Fruit fly (Drosophila melanogaster) S2 (cell line): ENCODE measurements around the gene CG14142.

Experiments used
- CG8478 ChIP-seq: fragments of >200 bp; optimal IDR thresholded peaks from 2 replicates; lab custom pipeline; 2018
- CTCF ChIP-seq, 2 experiments: fragments of >200 bp; optimal IDR thresholded peaks; 2 replicates each; lab custom pipeline; 2018

The CG14142 gene

dm6 chr3L:11150735-11151287, 22.5 kb upstream of the CG14142 start, which contains the start of gene CG6216:
Gene CG6216, minus strand, starts transcription at chr3L:11150785.
- TF ChIP-seq CG8478 (lab: Kevin White, UChicago) (no peak), CTCF (optimal IDR thresholded peaks at IDR 0.05; lab: Kevin White, UChicago) (no peak)

- TF ChIP-seq CG8478 (lab: Kevin White, UChicago) (no peak), CTCF (optimal IDR thresholded peaks at IDR 0.05; lab: Kevin White, UChicago) (no peak)
Observed at dm6 chr3L:11155380-11155779, 17.9 kb upstream of the CG14142 start.

dm6 chr3L:11164899-11165298, 8.4 kb upstream of the CG14142 start, which contains the start of gene Alg10:
Gene Alg10, plus strand, starts transcription at chr3L:11164971.
- TF ChIP-seq CTCF (optimal IDR thresholded peaks at IDR 0.05; lab: Kevin White, UChicago) (no peak), CG8478 (lab: Kevin White, UChicago) (no peak)

- no peak for TF ChIP-seq CTCF (optimal IDR thresholded peaks at IDR 0.05; lab: Kevin White, UChicago)
- TF ChIP-seq CG8478 (lab: Kevin White, UChicago), result no peak
Observed at dm6 chr3L:11169299-11170181, 3.8 kb upstream of the CG14142 start, which contains the start of the genes wls and Adck5. Gene wls, minus strand, starts transcription at chr3L:11169625. Gene Adck5, plus strand, starts transcription at chr3L:11169817.

- TF ChIP-seq CTCF (optimal IDR thresholded peaks at IDR 0.05; lab: Kevin White, UChicago) (no peak), CG8478 (lab: Kevin White, UChicago) (no peak)
Observed at dm6 chr3L:11182994-11183393, 9.7 kb downstream of the CG14142 start.

- TF ChIP-seq CTCF (optimal IDR thresholded peaks at IDR 0.05; lab: Kevin White, UChicago) (no peak), CG8478 (lab: Kevin White, UChicago) (no peak)
Observed at dm6 chr3L:11183965-11184364, 10.7 kb downstream of the CG14142 start.

- TF ChIP-seq CG8478 (lab: Kevin White, UChicago) (no peak), CTCF (optimal IDR thresholded peaks at IDR 0.05; lab: Kevin White, UChicago) (no peak)
Observed at dm6 chr3L:11186768-11187167, 13.5 kb downstream of the CG14142 start.

dm6 chr3L:11190022-11190421, 16.7 kb downstream of the CG14142 start:
- no peak for TF ChIP-seq CG8478 (lab: Kevin White, UChicago)
- TF ChIP-seq CTCF (optimal IDR thresholded peaks at IDR 0.05; lab: Kevin White, UChicago), result no peak

- TF ChIP-seq CTCF (optimal IDR thresholded peaks at IDR 0.05; lab: Kevin White, UChicago) (no peak), CG8478 (lab: Kevin White, UChicago) (no peak)
Observed at dm6 chr3L:11195275-11195674, 22.0 kb downstream of the CG14142 start.

dm6 chr3L:11196860-11197259, 23.5 kb downstream of the CG14142 start:
- TF ChIP-seq CTCF (optimal IDR thresholded peaks at IDR 0.05; lab: Kevin White, UChicago) (no peak), CG8478 (lab: Kevin White, UChicago) (no peak)

dm6 chr3L:11197291-11198021, 24.1 kb downstream of the CG14142 start, which contains the start of gene GlcAT-P:
Gene GlcAT-P, minus strand, starts transcription at chr3L:11197536.
- TF ChIP-seq CG8478 (lab: Kevin White, UChicago) (no peak), CTCF (optimal IDR thresholded peaks at IDR 0.05; lab: Kevin White, UChicago) (no peak)

- no peak for TF ChIP-seq CG8478 (lab: Kevin White, UChicago)
- no peak for TF ChIP-seq CTCF (optimal IDR thresholded peaks at IDR 0.05; lab: Kevin White, UChicago)
Observed at dm6 chr3L:11198375-11198774, 25.1 kb downstream of the CG14142 start.

- TF ChIP-seq CG8478 (lab: Kevin White, UChicago), result no peak
- TF ChIP-seq CTCF (optimal IDR thresholded peaks at IDR 0.05; lab: Kevin White, UChicago), result no peak
Observed at dm6 chr3L:11199320-11199719, 26.0 kb downstream of the CG14142 start, which contains the start of gene CG7607. Gene CG7607, plus strand, starts transcription at chr3L:11199620.

- TF ChIP-seq CTCF (optimal IDR thresholded peaks at IDR 0.05; lab: Kevin White, UChicago), result no peak
- TF ChIP-seq CG8478 (lab: Kevin White, UChicago), result no peak
Observed at dm6 chr3L:11201051-11201450, 27.7 kb downstream of the CG14142 start, which contains the start of gene nkt. Gene nkt, plus strand, starts transcription at chr3L:11201351.
